Fruit fly (Drosophila melanogaster) Kc167 (cell line): Measurements from ENCODE around the gene Tailor.

Source experiments
- Sin3A ChIP-seq: fragments of >200 bp; optimal IDR thresholded peaks from 2 replicates; lab custom pipeline; 2018; ENCODE audit warnings: missing external identifiers
- h ChIP-seq: fragments of >200 bp; optimal IDR thresholded peaks from 3 replicates; lab custom pipeline; 2018; ENCODE audit warnings: missing external identifiers
- insv ChIP-seq: fragments of >200 bp; optimal IDR thresholded peaks from 3 replicates; lab custom pipeline; 2018; ENCODE audit warnings: missing external identifiers
- psq ChIP-seq: fragments of >200 bp; optimal IDR thresholded peaks from 2 replicates; lab custom pipeline; 2017; ENCODE audit warnings: missing external identifiers
- ttk ChIP-seq: sonication (Bioruptor generic); optimal IDR thresholded peaks from 2 replicates; lab custom pipeline; 2017; ENCODE audit warnings: missing external identifiers

- TF ChIP-seq insv (no peak), psq (lab: Kevin White, UChicago) (no peak), ttk (no peak), h (no peak), Sin3A (lab: Kevin White, UChicago) (no peak)
These were observed 23.9 kb upstream of the Tailor start for dm6 chr3R:7109760-7110303.
